Worm (Caenorhabditis elegans): ENCODE results near the gene C31C9.7.

- TF ChIP-seq flt-1 (GFP tag; IDR thresholded peaks at IDR 0.05) (no peak), cog-1 (tag; optimal IDR thresholded peaks at IDR 0.05) (no peak)
Measured at ce11 chrII:13713239-13713638, 44.3 kb downstream of the C31C9.7 start.

Measured in whole organism, midembryonic.